Worm (Caenorhabditis elegans): ENCODE results near the gene dpy-11.

dpy-11 gene

ce11 chrV:6554308-6554707 lies 39.3 kb upstream of the dpy-11 start, which contains the start of gene K04A8.19:
K04A8.19 (minus strand) TSS chrV:6554408.
- TF ChIP-seq ceh-43 (GFP tag; optimal IDR thresholded peaks at IDR 0.05) (no peak), sem-2 (GFP tag; optimal IDR thresholded peaks at IDR 0.05) (no peak), nhr-2 (tag; optimal IDR thresholded peaks at IDR 0.05) (no peak), mls-2 (tag; optimal IDR thresholded peaks at IDR 0.05) (no peak), sptf-1 (tag; optimal IDR thresholded peaks at IDR 0.05) (no peak), unc-39 (tag; optimal IDR thresholded peaks at IDR 0.05) (no peak), unc-62 (GFP tag; optimal IDR thresholded peaks at IDR 0.05) (no peak), mab-5 (tag; optimal IDR thresholded peaks at IDR 0.05) (no peak), ceh-83 (GFP tag; optimal IDR thresholded peaks at IDR 0.05) (no peak), blmp-1 (tag; optimal IDR thresholded peaks at IDR 0.05) (no peak), cnd-1 (tag; optimal IDR thresholded peaks at IDR 0.05) (no peak), lsy-2 (tag; optimal IDR thresholded peaks at IDR 0.05) (no peak), elt-1 (tag; optimal IDR thresholded peaks at IDR 0.05; ENCODE audit: borderline replicate concordance, insufficient read depth) (no peak), tbx-8 (GFP tag; optimal IDR thresholded peaks at IDR 0.05) (no peak), ceh-39 (tag; optimal IDR thresholded peaks at IDR 0.05) (no peak), unc-120 (tag; optimal IDR thresholded peaks at IDR 0.05; ENCODE audit: poor library complexity, severe bottlenecking) (no peak), nhr-237 (tag; optimal IDR thresholded peaks at IDR 0.05) (no peak), ham-2 (GFP tag; optimal IDR thresholded peaks at IDR 0.05) (no peak), lin-13 (tag; optimal IDR thresholded peaks at IDR 0.05) (no peak)

DNA sequence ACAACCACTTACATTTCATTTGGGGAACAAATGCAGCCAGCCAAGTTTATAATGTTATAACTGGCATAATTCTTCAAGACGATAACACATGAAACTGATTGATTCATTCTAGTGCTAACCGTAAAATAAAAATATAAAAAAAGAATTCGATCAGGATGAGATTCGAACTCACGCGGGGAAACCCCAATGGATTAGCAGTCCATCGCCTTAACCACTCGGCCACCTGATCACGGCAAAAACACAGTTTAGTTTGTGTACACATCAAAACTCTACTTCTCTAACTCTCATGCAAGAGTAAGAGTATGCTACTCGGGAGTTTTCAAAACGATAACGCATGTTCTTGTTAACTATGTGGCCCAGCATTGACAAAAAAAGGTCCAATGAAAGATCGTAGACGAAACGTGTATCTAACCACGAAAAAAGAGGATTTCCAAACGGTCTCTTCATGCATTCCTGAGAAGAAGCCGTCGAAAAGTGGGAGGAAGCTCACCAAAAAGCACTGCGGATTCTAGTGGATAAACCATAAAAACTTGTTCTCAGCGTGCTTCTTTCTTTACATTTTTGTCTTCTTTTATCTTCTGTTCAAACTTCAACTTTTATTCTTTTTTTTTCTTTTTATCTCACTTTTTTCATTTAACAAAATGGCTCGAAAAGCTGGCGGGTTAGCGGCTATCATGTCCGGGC lies 36.8 kb upstream of the dpy-11 start, which contains the start of gene twk-10:
Gene twk-10, plus strand, starts transcription at position 634 of the 684 bp plus-strand sequence.
- TF ChIP-seq bed-3 (GFP tag; optimal IDR thresholded peaks at IDR 0.05) (no peak), blmp-1 (tag; optimal IDR thresholded peaks at IDR 0.05) (no peak), nhr-2 (tag; optimal IDR thresholded peaks at IDR 0.05) (no peak), cnd-1 (tag; optimal IDR thresholded peaks at IDR 0.05) (peak; percentile 35), mab-5 (tag; optimal IDR thresholded peaks at IDR 0.05) (no peak), snpc-4 (tag; optimal IDR thresholded peaks at IDR 0.05) (no peak), sem-2 (GFP tag; optimal IDR thresholded peaks at IDR 0.05) (peak; percentile 19), hlh-1 (tag; optimal IDR thresholded peaks at IDR 0.05) (no peak), unc-39 (tag; optimal IDR thresholded peaks at IDR 0.05) (no peak), M03D4.4 (tag; optimal IDR thresholded peaks at IDR 0.05) (peak; percentile 17), lsy-2 (tag; optimal IDR thresholded peaks at IDR 0.05) (no peak), ceh-83 (GFP tag; optimal IDR thresholded peaks at IDR 0.05) (peak; percentile 48)

DNA sequence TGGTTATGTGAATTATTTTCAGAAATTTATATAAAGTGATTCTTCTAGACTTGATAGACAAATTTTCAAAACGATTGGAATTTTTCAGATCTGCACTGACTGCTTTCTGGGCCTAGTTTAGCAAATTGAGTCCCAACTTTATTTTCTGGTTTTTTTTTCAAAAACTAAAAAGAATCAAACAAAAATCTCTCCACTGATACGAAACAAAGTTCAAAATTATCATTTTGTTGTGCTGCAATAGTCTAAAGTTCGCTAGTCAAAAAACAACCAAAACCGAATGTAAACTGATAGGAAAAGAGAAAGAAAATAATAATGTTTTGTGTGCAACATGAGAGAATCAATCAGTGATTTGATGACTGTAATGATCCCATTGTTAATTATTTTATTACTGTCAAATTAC lies 34.8 kb upstream of the dpy-11 start, which contains the start of gene lipl-4:
Gene lipl-4, plus strand, starts transcription at position 301 of the 400 bp plus-strand sequence.
- TF ChIP-seq ceh-83 (GFP tag; optimal IDR thresholded peaks at IDR 0.05) (no peak), elt-1 (tag; optimal IDR thresholded peaks at IDR 0.05; ENCODE audit: borderline replicate concordance, insufficient read depth) (no peak), pha-4 (tag; optimal IDR thresholded peaks at IDR 0.05) (no peak), flh-1 (GFP tag; optimal IDR thresholded peaks at IDR 0.05) (no peak), blmp-1 (tag; optimal IDR thresholded peaks at IDR 0.05) (no peak), elt-3 (tag; optimal IDR thresholded peaks at IDR 0.05) (no peak)

DNA sequence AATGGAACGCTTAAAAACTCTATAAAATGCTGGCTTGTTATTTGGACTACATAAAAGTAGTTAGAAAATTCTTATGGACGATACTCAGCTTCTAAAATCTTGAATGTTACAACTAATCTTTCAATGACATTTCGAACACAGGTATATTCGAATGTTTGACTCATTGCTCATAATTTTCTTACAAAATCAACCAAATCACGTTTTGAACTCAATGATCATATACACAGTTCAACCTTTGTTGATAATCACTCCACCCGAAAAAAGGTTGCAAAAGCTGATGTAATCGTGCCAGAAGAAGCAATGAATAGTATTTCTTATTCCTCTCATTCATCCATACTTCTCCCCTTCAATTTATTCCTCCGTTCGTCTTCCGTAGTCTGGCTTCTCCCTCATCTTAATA lies 34.1 kb upstream of the dpy-11 start, which contains the start of gene K04A8.20:
Gene K04A8.20, plus strand, starts transcription at position 301 of the 400 bp plus-strand sequence.
- TF ChIP-seq ham-2 (GFP tag; optimal IDR thresholded peaks at IDR 0.05), result no peak
- TF ChIP-seq pha-4 (tag; optimal IDR thresholded peaks at IDR 0.05), result no peak
- no peak for TF ChIP-seq drap-1 (GFP tag; optimal IDR thresholded peaks at IDR 0.05)
- TF ChIP-seq M03D4.4 (tag; optimal IDR thresholded peaks at IDR 0.05), result no peak

ce11 chrV:6548309-6548708 lies 33.3 kb upstream of the dpy-11 start:
- TF ChIP-seq lsy-2 (tag; optimal IDR thresholded peaks at IDR 0.05), result no peak
- no peak for TF ChIP-seq nhr-76 (tag; optimal IDR thresholded peaks at IDR 0.05)
- no peak for TF ChIP-seq mab-5 (tag; optimal IDR thresholded peaks at IDR 0.05)
- TF ChIP-seq lin-32 (GFP tag; optimal IDR thresholded peaks at IDR 0.05), result no peak
- no peak for TF ChIP-seq nhr-28 (tag; optimal IDR thresholded peaks at IDR 0.05)
- no peak for TF ChIP-seq mep-1 (tag; optimal IDR thresholded peaks at IDR 0.05)
- TF ChIP-seq zip-8 (tag; optimal IDR thresholded peaks at IDR 0.05), result peak; percentile 9
- TF ChIP-seq drap-1 (GFP tag; optimal IDR thresholded peaks at IDR 0.05), result no peak
